Worm (Caenorhabditis elegans): ENCODE results near the gene ZK899.5.
A peak's percentile ranks its signal among the peaks of the same experiment; 100 is the strongest.

Gene ZK899.5

ce11 chrX:9504221-9504620 is 43.5 kb upstream of the ZK899.5 start:
- TF ChIP-seq ama-1 (optimal IDR thresholded peaks at IDR 0.05), result no peak
- TF ChIP-seq unc-42 (tag; optimal IDR thresholded peaks at IDR 0.05), result peak; percentile 57
- TF ChIP-seq eyg-1 (tag; optimal IDR thresholded peaks at IDR 0.05), result no peak
- no peak for TF ChIP-seq hlh-13 (GFP tag; optimal IDR thresholded peaks at IDR 0.05)

ce11 chrX:9499355-9499754 is 38.6 kb upstream of the ZK899.5 start:
- TF ChIP-seq ceh-48 (tag; optimal IDR thresholded peaks at IDR 0.05) (no peak), lim-6 (tag; optimal IDR thresholded peaks at IDR 0.05) (no peak), ceh-18 (tag; optimal IDR thresholded peaks at IDR 0.05) (no peak), K02D7.2 (tag; optimal IDR thresholded peaks at IDR 0.05) (no peak), K09A11.1 (tag; optimal IDR thresholded peaks at IDR 0.05; ENCODE audit: insufficient read depth) (no peak), unc-55 (GFP tag; optimal IDR thresholded peaks at IDR 0.05) (no peak), hlh-15 (tag; optimal IDR thresholded peaks at IDR 0.05) (no peak), ceh-31 (tag; optimal IDR thresholded peaks at IDR 0.05) (no peak), zip-5 (tag; optimal IDR thresholded peaks at IDR 0.05) (no peak), ceh-22 (tag; optimal IDR thresholded peaks at IDR 0.05) (no peak), lin-11 (tag; optimal IDR thresholded peaks at IDR 0.05) (no peak), unc-42 (tag; optimal IDR thresholded peaks at IDR 0.05) (no peak), nhr-11 (tag; optimal IDR thresholded peaks at IDR 0.05) (no peak), fkh-6 (tag; optimal IDR thresholded peaks at IDR 0.05) (no peak)

- peak; percentile 1 for TF ChIP-seq tbx-2 (tag; optimal IDR thresholded peaks at IDR 0.05)
- peak; percentile 49 for TF ChIP-seq hlh-6 (tag; optimal IDR thresholded peaks at IDR 0.05)
- peak; percentile 46 for TF ChIP-seq pha-2 (tag; optimal IDR thresholded peaks at IDR 0.05)
- peak; percentile 24 for TF ChIP-seq rnt-1 (tag; optimal IDR thresholded peaks at IDR 0.05)
- TF ChIP-seq mec-3 (tag; optimal IDR thresholded peaks at IDR 0.05; ENCODE audit: borderline replicate concordance), result no peak
Observed at ce11 chrX:9494661-9495060, 33.9 kb upstream of the ZK899.5 start.

ce11 chrX:9491439-9491838 is 30.7 kb upstream of the ZK899.5 start:
- TF ChIP-seq odd-2 (tag; optimal IDR thresholded peaks at IDR 0.05) (no peak), ceh-48 (tag; optimal IDR thresholded peaks at IDR 0.05) (no peak)

- TF ChIP-seq tbx-2 (tag; optimal IDR thresholded peaks at IDR 0.05) (no peak), nhr-232 (tag; optimal IDR thresholded peaks at IDR 0.05) (no peak), ahr-1 (tag; optimal IDR thresholded peaks at IDR 0.05) (no peak), elt-4 (tag; optimal IDR thresholded peaks at IDR 0.05) (no peak), T23F11.4 (GFP tag; optimal IDR thresholded peaks at IDR 0.05) (no peak)
Observed at ce11 chrX:9489578-9489977, 28.8 kb upstream of the ZK899.5 start.

- TF ChIP-seq hlh-8 (tag; optimal IDR thresholded peaks at IDR 0.05) (no peak), ceh-14 (tag; optimal IDR thresholded peaks at IDR 0.05) (no peak), pag-3 (tag; optimal IDR thresholded peaks at IDR 0.05; ENCODE audit: borderline replicate concordance) (no peak), K09A11.1 (tag; optimal IDR thresholded peaks at IDR 0.05; ENCODE audit: insufficient read depth) (no peak), hlh-6 (tag; optimal IDR thresholded peaks at IDR 0.05) (no peak), elt-4 (tag; optimal IDR thresholded peaks at IDR 0.05) (no peak), eyg-1 (tag; optimal IDR thresholded peaks at IDR 0.05) (no peak), pha-2 (tag; optimal IDR thresholded peaks at IDR 0.05) (no peak), elt-2 (tag; optimal IDR thresholded peaks at IDR 0.05) (no peak)
Observed at ce11 chrX:9486160-9486559, 25.4 kb upstream of the ZK899.5 start.

ce11 chrX:9483754-9484153 is 23.0 kb upstream of the ZK899.5 start:
- TF ChIP-seq pax-1 (tag; optimal IDR thresholded peaks at IDR 0.05) (no peak), ceh-9 (tag; optimal IDR thresholded peaks at IDR 0.05) (no peak), ceh-18 (tag; optimal IDR thresholded peaks at IDR 0.05) (no peak)
